Worm (Caenorhabditis elegans) whole organism, L2 larva: ENCODE data around the gene daf-28.

Experiments
- C34F6.9 ChIP-seq: fragments of 150-350 bp; optimal IDR thresholded peaks from 2 replicates; lab custom pipeline; 2014; ENCODE audit warnings: missing biosample characterization, missing genetic modification characterization
- Y55F3AM.14 ChIP-seq: fragments of 200-800 bp; sonication (Bioruptor generic); optimal IDR thresholded peaks from 2 replicates; lab custom pipeline; 2018; ENCODE audit warnings: mild to moderate bottlenecking, missing genetic modification characterization, missing compliant biosample characterization
- dmd-4 ChIP-seq: sonication (generic microtip); optimal IDR thresholded peaks from 2 replicates; lab custom pipeline; 2017; ENCODE audit warnings: missing biosample characterization, missing genetic modification characterization
- mdl-1 ChIP-seq, 2 experiments: fragments of 150-350 bp in 1 of 2; sonication (generic microtip) in 1 of 2; optimal IDR thresholded peaks; 2 replicates each; lab custom pipeline; 2017; ENCODE audit warnings: missing biosample characterization in 2 of 2, missing genetic modification characterization in 2 of 2
- nhr-237 ChIP-seq: fragments of 150-350 bp; optimal IDR thresholded peaks from 2 replicates; lab custom pipeline; 2014; ENCODE audit warnings: missing biosample characterization, missing genetic modification characterization
- peb-1 ChIP-seq: fragments of 150-350 bp; optimal IDR thresholded peaks from 2 replicates; lab custom pipeline; 2014; ENCODE audit warnings: missing biosample characterization, missing genetic modification characterization
- sma-3 ChIP-seq: sonication (generic microtip); optimal IDR thresholded peaks from 2 replicates; lab custom pipeline; 2016; ENCODE audit warnings: missing genetic modification reagents, missing genetic modification characterization, missing compliant biosample characterization
- snpc-4 ChIP-seq: fragments of 150-350 bp; optimal IDR thresholded peaks from 2 replicates; lab custom pipeline; 2014; ENCODE audit warnings: missing biosample characterization, missing genetic modification characterization
- unc-62 ChIP-seq: fragments of 150-350 bp; optimal IDR thresholded peaks from 2 replicates; lab custom pipeline; 2014; ENCODE audit warnings: missing biosample characterization, missing genetic modification reagents, missing genetic modification characterization
- ztf-4 ChIP-seq: fragments of 150-350 bp; optimal IDR thresholded peaks from 2 replicates; lab custom pipeline; 2014; ENCODE audit warnings: missing biosample characterization, missing genetic modification characterization

DNA sequence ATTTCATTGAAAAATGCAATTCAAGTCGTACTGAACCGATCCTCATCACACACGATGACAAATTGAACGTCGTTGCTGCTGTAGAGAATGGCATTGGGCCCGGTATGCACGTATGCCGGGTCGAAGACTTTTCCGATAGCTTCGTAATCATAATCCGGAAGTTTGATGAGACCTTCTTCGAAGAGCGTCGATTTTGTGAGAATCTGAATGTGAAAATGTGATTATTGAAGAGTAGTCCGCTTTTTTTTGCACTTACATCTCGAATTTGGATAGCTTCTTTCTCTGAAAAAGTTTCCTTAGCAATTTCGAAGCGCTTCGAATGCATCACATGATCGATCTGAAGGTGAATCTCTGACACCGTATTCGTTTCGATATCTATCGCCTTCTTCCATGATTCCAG lies 37.7 kb upstream of the daf-28 start, which contains the start of gene fbxa-118:
- TF ChIP-seq snpc-4 (tag; lab: Kevin White, UChicago): no peak
- no peak for TF ChIP-seq sma-3 (GFP tag; lab: Kevin White, UChicago)
- TF ChIP-seq C34F6.9 (tag; lab: Kevin White, UChicago): no peak
- TF ChIP-seq dmd-4 (tag; lab: Kevin White, UChicago): no peak
- no peak for TF ChIP-seq peb-1 (tag; lab: Kevin White, UChicago)
- TF ChIP-seq nhr-237: no peak
- TF ChIP-seq Y55F3AM.14 (GFP tag; lab: Kevin White, UChicago): no peak
- no peak for TF ChIP-seq mdl-1 (tag; optimal IDR thresholded peaks at IDR 0.05; lab: Kevin White, UChicago)
- TF ChIP-seq ztf-4 (tag; lab: Kevin White, UChicago): no peak
- TF ChIP-seq unc-62 (GFP tag; lab: Kevin White, UChicago): no peak
